Worm (Caenorhabditis elegans) whole organism, young adult: ENCODE measurements around the gene F54D10.7.

Experiments
- F52B5.7 ChIP-seq: sonication (generic microtip); optimal IDR thresholded peaks from 2 replicates; lab custom pipeline; 2016; ENCODE audit warnings: mild to moderate bottlenecking, missing genetic modification characterization, missing compliant biosample characterization
- F55B11.4 ChIP-seq: sonication (generic microtip); optimal IDR thresholded peaks from 2 replicates; lab custom pipeline; 2016; ENCODE audit warnings: missing compliant biosample characterization, missing genetic modification characterization, borderline replicate concordance; ENCODE audit not compliant: insufficient read depth
- akir-1 ChIP-seq: fragments of 200-800 bp; sonication (Bioruptor generic); optimal IDR thresholded peaks from 2 replicates; lab custom pipeline; 2018; ENCODE audit warnings: mild to moderate bottlenecking, missing genetic modification characterization, moderate library complexity, missing compliant biosample characterization
- cebp-1 ChIP-seq, 2 experiments: fragments of 200-800 bp in 1 of 2; sonication (Bioruptor generic) in 1 of 2; sonication (generic microtip) in 1 of 2; IDR thresholded peaks in 1 of 2; optimal IDR thresholded peaks in 1 of 2; 2 replicates each; pipeline versions ENCODE4 v1.3.6 to Lab custom; 2017 to 2022; ENCODE audit warnings: missing compliant biosample characterization in 2 of 2, missing genetic modification characterization in 2 of 2, mild to moderate bottlenecking in 1 of 2, missing genetic modification reagents in 1 of 2, moderate library complexity in 1 of 2
- ceh-100 ChIP-seq: fragments of 200-800 bp; sonication (Bioruptor generic); IDR thresholded peaks from 2 replicates; pipeline ENCODE4 v1.3.6; 2022; ENCODE audit warnings: missing genetic modification reagents, missing genetic modification characterization, missing compliant biosample characterization
- ets-4 ChIP-seq: fragments of 200-800 bp; sonication (Bioruptor generic); optimal IDR thresholded peaks from 2 replicates; lab custom pipeline; 2018; ENCODE audit warnings: mild to moderate bottlenecking, missing genetic modification characterization, missing compliant biosample characterization
- madf-3 ChIP-seq: fragments of 200-800 bp; sonication (Bioruptor generic); IDR thresholded peaks from 2 replicates; pipeline ENCODE4 v1.3.6; 2022; ENCODE audit warnings: missing genetic modification reagents, missing genetic modification characterization, missing compliant biosample characterization
- nhr-120 ChIP-seq: fragments of 200-800 bp; sonication (Bioruptor generic); IDR thresholded peaks from 2 replicates; pipeline ENCODE4 v1.3.6; 2022; ENCODE audit warnings: missing genetic modification characterization, missing compliant biosample characterization
- nhr-179 ChIP-seq: sonication (generic microtip); optimal IDR thresholded peaks from 2 replicates; lab custom pipeline; 2016; ENCODE audit warnings: mild to moderate bottlenecking, missing genetic modification characterization, missing compliant biosample characterization
- nhr-27 ChIP-seq: fragments of 200-800 bp; sonication (Bioruptor generic); optimal IDR thresholded peaks from 2 replicates; lab custom pipeline; 2018; ENCODE audit warnings: mild to moderate bottlenecking, missing genetic modification characterization, moderate library complexity, missing compliant biosample characterization
- sea-2 ChIP-seq: fragments of 200-800 bp; sonication (Bioruptor generic); IDR thresholded peaks from 2 replicates; pipeline ENCODE4 v1.3.6; 2022; ENCODE audit warnings: missing genetic modification characterization, missing compliant biosample characterization
- ztf-25 ChIP-seq: fragments of 200-800 bp; sonication (Bioruptor generic); IDR thresholded peaks from 2 replicates; pipeline ENCODE4 v1.3.6; 2022; ENCODE audit warnings: missing genetic modification reagents, missing genetic modification characterization, missing compliant biosample characterization
- ztf-28 ChIP-seq: fragments of 200-800 bp; sonication (Bioruptor generic); IDR thresholded peaks from 2 replicates; pipeline ENCODE4 v1.3.6; 2022; ENCODE audit warnings: missing genetic modification reagents, missing genetic modification characterization, missing compliant biosample characterization

DNA sequence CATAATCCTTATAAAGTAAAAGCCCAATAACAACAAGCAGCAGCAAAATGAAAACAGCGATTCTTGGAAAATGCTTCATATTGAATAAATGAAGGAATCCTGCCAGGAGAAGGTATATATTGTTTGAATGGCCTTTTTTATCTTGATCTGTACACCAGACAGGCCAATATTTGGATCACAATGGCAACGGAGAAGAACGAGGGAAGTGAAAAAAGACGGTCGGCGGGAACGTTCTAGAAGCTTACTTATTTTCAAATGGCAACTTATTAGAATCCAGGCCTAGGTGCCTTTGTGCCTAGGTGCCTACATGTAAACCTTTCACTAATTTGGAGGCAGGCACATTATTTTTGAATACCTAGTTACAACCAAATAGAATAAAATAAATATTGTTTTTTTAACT lies 6.7 kb upstream of the F54D10.7 start, which contains the start of gene F54D10.8:
- no peak for TF ChIP-seq F52B5.7 (tag; lab: Kevin White, UChicago)
- no peak for TF ChIP-seq nhr-179 (tag; lab: Kevin White, UChicago)
- no peak for TF ChIP-seq ztf-28 (GFP tag; lab: Robert Waterston, UW)
- TF ChIP-seq nhr-27 (tag; lab: Kevin White, UChicago) = no peak
- TF ChIP-seq ztf-25 = no peak
- no peak for TF ChIP-seq akir-1 (GFP tag; lab: Kevin White, UChicago)
- TF ChIP-seq sea-2 = no peak
- TF ChIP-seq ets-4 (GFP tag; lab: Kevin White, UChicago) = no peak
- TF ChIP-seq ceh-100 (GFP tag; lab: Robert Waterston, UW) = no peak
- no peak for TF ChIP-seq nhr-120 (GFP tag; lab: Robert Waterston, UW)
- no peak for TF ChIP-seq madf-3 (GFP tag; lab: Robert Waterston, UW)
- TF ChIP-seq cebp-1 (GFP tag; IDR thresholded peaks at IDR 0.05; lab: Robert Waterston, UW) = no peak
- no peak for TF ChIP-seq cebp-1 (tag; optimal IDR thresholded peaks at IDR 0.05; lab: Kevin White, UChicago)
- no peak for TF ChIP-seq F55B11.4 (tag; lab: Kevin White, UChicago)
